Worm (Caenorhabditis elegans) whole organism, late embryonic: ENCODE data around the gene K08C7.6.

Source experiments
- ceh-22 ChIP-seq: sonication (generic microtip); optimal IDR thresholded peaks from 2 replicates; lab custom pipeline; 2017; ENCODE audit warnings: missing biosample characterization, missing genetic modification characterization
- ceh-34 ChIP-seq: sonication (generic microtip); optimal IDR thresholded peaks from 2 replicates; lab custom pipeline; 2016; ENCODE audit warnings: mild to moderate bottlenecking, missing genetic modification characterization, missing compliant biosample characterization
- dmd-4 ChIP-seq: sonication (generic microtip); optimal IDR thresholded peaks from 2 replicates; lab custom pipeline; 2016; ENCODE audit warnings: borderline replicate concordance, missing genetic modification characterization, missing compliant biosample characterization
- elt-4 ChIP-seq: sonication (generic microtip); optimal IDR thresholded peaks from 2 replicates; lab custom pipeline; 2016; ENCODE audit warnings: missing genetic modification characterization, missing compliant biosample characterization
- fkh-10 ChIP-seq: fragments of 150-350 bp; optimal IDR thresholded peaks from 2 replicates; lab custom pipeline; 2014; ENCODE audit warnings: missing biosample characterization, missing genetic modification reagents, missing genetic modification characterization
- gmeb-2 ChIP-seq: sonication (generic microtip); optimal IDR thresholded peaks from 2 replicates; lab custom pipeline; 2016; ENCODE audit warnings: missing genetic modification characterization, inconsistent platforms, missing compliant biosample characterization
- hlh-30 ChIP-seq: sonication (generic microtip); optimal IDR thresholded peaks from 2 replicates; lab custom pipeline; 2017; ENCODE audit warnings: antibody characterized with exemption, missing genetic modification characterization, missing compliant biosample characterization; ENCODE audit not compliant: insufficient read depth
- madf-2 ChIP-seq: sonication (generic microtip); optimal IDR thresholded peaks from 2 replicates; lab custom pipeline; 2017; ENCODE audit warnings: missing genetic modification characterization, missing compliant biosample characterization
- pag-3 ChIP-seq: sonication (generic microtip); optimal IDR thresholded peaks from 2 replicates; lab custom pipeline; 2016; ENCODE audit warnings: missing compliant biosample characterization, missing genetic modification characterization, borderline replicate concordance
- pha-4 ChIP-seq: fragments of 150-350 bp; optimal IDR thresholded peaks from 2 replicates; lab custom pipeline; 2018; ENCODE audit warnings: missing biosample characterization, missing genetic modification reagents, missing genetic modification characterization
- pqm-1 ChIP-seq: sonication (generic microtip); optimal IDR thresholded peaks from 2 replicates; lab custom pipeline; 2016; ENCODE audit warnings: missing genetic modification characterization, missing compliant biosample characterization
- unc-42 ChIP-seq: sonication (generic microtip); optimal IDR thresholded peaks from 2 replicates; lab custom pipeline; 2016; ENCODE audit warnings: missing genotype, missing genetic modification characterization, missing compliant biosample characterization
- unc-55 ChIP-seq: sonication (generic microtip); optimal IDR thresholded peaks from 2 replicates; lab custom pipeline; 2017; ENCODE audit warnings: missing biosample characterization, missing genetic modification reagents, missing genetic modification characterization
- ztf-16 ChIP-seq: sonication (generic microtip); optimal IDR thresholded peaks from 2 replicates; lab custom pipeline; 2017; ENCODE audit warnings: missing genetic modification characterization, missing compliant biosample characterization

DNA sequence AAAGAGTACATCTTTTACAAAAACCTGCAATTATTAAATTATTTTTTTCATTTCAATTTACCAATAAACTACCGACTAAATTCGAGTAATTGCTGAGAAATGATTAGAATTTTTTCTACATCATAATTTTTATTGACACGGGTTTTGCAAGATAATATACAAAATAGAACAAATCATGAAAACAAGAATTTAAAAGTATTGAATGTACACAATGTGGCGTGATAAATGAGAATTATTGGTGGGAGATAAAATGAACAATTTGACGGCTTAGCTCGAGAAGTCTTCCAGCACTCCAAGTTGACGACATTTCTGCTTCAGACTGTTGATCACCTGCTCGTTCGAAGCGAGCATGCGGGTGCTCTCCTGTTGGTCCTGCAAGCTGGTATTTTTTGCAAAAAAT, 9.5 kb upstream of the K08C7.6 start, which contains the start of gene R102.4:
- TF ChIP-seq gmeb-2 (no peak), pha-4 (tag; lab: Kevin White, UChicago) (no peak), madf-2 (no peak), hlh-30 (tag; lab: Kevin White, UChicago) (no peak), unc-42 (tag; lab: Kevin White, UChicago) (no peak), ztf-16 (tag; lab: Kevin White, UChicago) (no peak), dmd-4 (tag; lab: Kevin White, UChicago) (no peak), fkh-10 (no peak), pag-3 (tag; lab: Kevin White, UChicago) (no peak), elt-4 (tag; lab: Kevin White, UChicago) (no peak), ceh-22 (tag; lab: Kevin White, UChicago) (no peak), unc-55 (GFP tag; lab: Kevin White, UChicago) (no peak), ceh-34 (tag; lab: Kevin White, UChicago) (no peak), pqm-1 (tag; lab: Kevin White, UChicago) (no peak)
